Fruit fly (Drosophila melanogaster): ENCODE results near the gene lds.

Gene lds

dm6 chr3R:7895457-7895856 lies 24.8 kb upstream of the lds start (continued):
- TF ChIP-seq CG7963 (GFP tag; IDR thresholded peaks at IDR 0.05; ENCODE audit: partially characterized antibody) (no peak), CTCF (GFP tag; optimal IDR thresholded peaks at IDR 0.05) (no peak), CG30431 (GFP tag; optimal IDR thresholded peaks at IDR 0.05) (no peak), Myb (GFP tag; optimal IDR thresholded peaks at IDR 0.05) (peak; percentile 15), CHES-1-like (GFP tag; optimal IDR thresholded peaks at IDR 0.05) (no peak), CG15073 (GFP tag; optimal IDR thresholded peaks at IDR 0.05) (no peak), CG6654 (GFP tag; optimal IDR thresholded peaks at IDR 0.05) (no peak), Med (GFP tag) (peak; percentile 82), D19B (GFP tag; optimal IDR thresholded peaks at IDR 0.05) (peak; percentile 66), CG2202 (tag; optimal IDR thresholded peaks at IDR 0.05) (no peak), sens (GFP tag) (no peak), Sox100B (GFP tag; optimal IDR thresholded peaks at IDR 0.05) (peak; percentile 46), gem (tag; optimal IDR thresholded peaks at IDR 0.05) (peak; percentile 82), Lhr (GFP tag; optimal IDR thresholded peaks at IDR 0.05) (no peak), CG10431 (GFP tag; optimal IDR thresholded peaks at IDR 0.05) (no peak), CG17612 (GFP tag; IDR thresholded peaks at IDR 0.05) (peak; percentile 47; the same call in 1 of the 2 replicates), wdn (GFP tag; IDR thresholded peaks at IDR 0.05) (peak; percentile 64; the same call in 1 of the 2 replicates), Hey (tag; optimal IDR thresholded peaks at IDR 0.05) (no peak), CG2120 (GFP tag; optimal IDR thresholded peaks at IDR 0.05) (peak; percentile 87), Nf-YA (GFP tag; IDR thresholded peaks at IDR 0.05) (peak; percentile 75), Drgx (GFP tag; IDR thresholded peaks at IDR 0.05) (peak; percentile 96), chm (GFP tag; IDR thresholded peaks at IDR 0.05) (no peak; the same call in 1 of the 2 replicates), CG17328 (GFP tag; IDR thresholded peaks at IDR 0.05) (0 out of 2 replicates have a peak, but pooled peaks have one; percentile 22), ssp (GFP tag; IDR thresholded peaks at IDR 0.05) (0 out of 2 replicates have a peak, but pooled peaks have one; percentile 29), abd-A (tag; optimal IDR thresholded peaks at IDR 0.05) (no peak), HLH4C (GFP tag; IDR thresholded peaks at IDR 0.05; ENCODE audit: partially characterized antibody) (no peak), Oli (tag; optimal IDR thresholded peaks at IDR 0.05) (peak; percentile 70), hb (GFP tag; IDR thresholded peaks at IDR 0.05; ENCODE audit: partially characterized antibody) (no peak), crc (GFP tag; optimal IDR thresholded peaks at IDR 0.05) (peak; percentile 74), CG9215 (GFP tag; IDR thresholded peaks at IDR 0.05) (peak; percentile 55), fd3F (GFP tag; optimal IDR thresholded peaks at IDR 0.05) (peak; percentile 71), CkIIα-i1 (GFP tag; IDR thresholded peaks at IDR 0.05) (no peak), CG11695 (GFP tag; IDR thresholded peaks at IDR 0.05) (peak; percentile 90), ash1 (GFP tag; optimal IDR thresholded peaks at IDR 0.05) (no peak), CG6765 (GFP tag; optimal IDR thresholded peaks at IDR 0.05) (peak; percentile 3), H2.0 (GFP tag; IDR thresholded peaks at IDR 0.05) (peak; percentile 61), peb (GFP tag; IDR thresholded peaks at IDR 0.05) (no peak), insv (GFP tag; optimal IDR thresholded peaks at IDR 0.05) (no peak), knrl (GFP tag; IDR thresholded peaks at IDR 0.05; ENCODE audit: partially characterized antibody) (no peak), CG14710 (tag; optimal IDR thresholded peaks at IDR 0.05) (no peak), ara (GFP tag; IDR thresholded peaks at IDR 0.05) (peak; percentile 68; the same call in 1 of the 2 replicates), HLH3B (GFP tag; IDR thresholded peaks at IDR 0.05) (peak; percentile 74), Mes4 (GFP tag; optimal IDR thresholded peaks at IDR 0.05) (no peak), dmrt99B (tag; optimal IDR thresholded peaks at IDR 0.05) (no peak), CG15269 (tag; optimal IDR thresholded peaks at IDR 0.05) (peak; percentile 87), Tbp (GFP tag; optimal IDR thresholded peaks at IDR 0.05) (no peak), CG9932 (GFP tag; IDR thresholded peaks at IDR 0.05) (peak; percentile 85), sisA (GFP tag; IDR thresholded peaks at IDR 0.05) (peak; percentile 59), CG4328 (GFP tag; optimal IDR thresholded peaks at IDR 0.05) (no peak), Spps (tag; optimal IDR thresholded peaks at IDR 0.05) (no peak), CG17359 (tag; optimal IDR thresholded peaks at IDR 0.05) (no peak), ranshi (GFP tag; IDR thresholded peaks at IDR 0.05) (peak; percentile 80)

Data from whole organism, embryonic.